Worm (Caenorhabditis elegans) whole organism, early embryonic: ENCODE data around the gene F26D2.13.

Source experiments
- B0310.2 ChIP-seq: sonication (generic microtip); optimal IDR thresholded peaks from 2 replicates; lab custom pipeline; 2016; ENCODE audit warnings: mild to moderate bottlenecking, missing genetic modification characterization, missing compliant biosample characterization
- flt-1 ChIP-seq: fragments of 200-800 bp; sonication (Bioruptor generic); IDR thresholded peaks from 2 replicates; pipeline ENCODE4 v1.3.6; 2022; ENCODE audit warnings: missing genetic modification characterization, missing compliant biosample characterization
- hmg-4 ChIP-seq: fragments of 200-800 bp; sonication (Bioruptor generic); optimal IDR thresholded peaks from 2 replicates; lab custom pipeline; 2018; ENCODE audit warnings: mild to moderate bottlenecking, missing genetic modification characterization, missing compliant biosample characterization
- pes-1 ChIP-seq: fragments of 200-800 bp; sonication (Bioruptor generic); IDR thresholded peaks from 2 replicates; pipeline ENCODE4 v1.3.6; 2022; ENCODE audit warnings: missing genetic modification reagents, missing genetic modification characterization, missing compliant biosample characterization

- TF ChIP-seq B0310.2 (tag; lab: Kevin White, UChicago) (no peak), flt-1 (GFP tag; lab: Robert Waterston, UW) (no peak), hmg-4 (no peak), pes-1 (GFP tag; lab: Robert Waterston, UW) (no peak)
These were observed 35.5 kb upstream of the F26D2.13 start, which contains the start of gene srh-138 for ce11 chrV:16470916-16471315.
